Fruit fly (Drosophila melanogaster): Measurements from ENCODE around the gene CG5397.

The CG5397 gene

dm6 chr2L:1230691-1231090 is 9.1 kb upstream of the CG5397 start (continued):
- TF ChIP-seq lov (optimal IDR thresholded peaks at IDR 0.05) (no peak), lov (GFP tag; IDR thresholded peaks at IDR 0.05) (no peak), CG32767 (GFP tag; IDR thresholded peaks at IDR 0.05) (no peak), scrt (GFP tag; optimal IDR thresholded peaks at IDR 0.05) (peak; percentile 10), CG31441 (GFP tag; IDR thresholded peaks at IDR 0.05) (peak; percentile 37; the same call in 1 of the 2 replicates), prd (optimal IDR thresholded peaks at IDR 0.05) (no peak), prd (GFP tag; IDR thresholded peaks at IDR 0.05) (peak; percentile 47; the same call in 1 of the 3 replicates), bsh (GFP tag; optimal IDR thresholded peaks at IDR 0.05) (peak in 1 of 2 experiments; percentile 11), CG15514 (GFP tag; optimal IDR thresholded peaks at IDR 0.05) (peak; percentile 36), nmo (GFP tag; optimal IDR thresholded peaks at IDR 0.05) (peak; percentile 18)

- TF ChIP-seq cas (GFP tag; IDR thresholded peaks at IDR 0.05): no peak
- no peak for TF ChIP-seq az2 (GFP tag; optimal IDR thresholded peaks at IDR 0.05)
- no peak for TF ChIP-seq Rfx (GFP tag; IDR thresholded peaks at IDR 0.05)
- TF ChIP-seq CG4820 (GFP tag; optimal IDR thresholded peaks at IDR 0.05): no peak
- TF ChIP-seq CG8924 (tag; optimal IDR thresholded peaks at IDR 0.05): no peak
- no peak for TF ChIP-seq Nf-YA (GFP tag; IDR thresholded peaks at IDR 0.05)
- no peak for TF ChIP-seq Hr51 (GFP tag; optimal IDR thresholded peaks at IDR 0.05)
- no peak for TF ChIP-seq Blimp-1 (GFP tag; optimal IDR thresholded peaks at IDR 0.05)
- TF ChIP-seq sqz (GFP tag; optimal IDR thresholded peaks at IDR 0.05): no peak
These were observed 13.4 kb downstream of the CG5397 start for dm6 chr2L:1253235-1253634.

- TF ChIP-seq kni (GFP tag; optimal IDR thresholded peaks at IDR 0.05) (no peak), Kr (GFP tag; optimal IDR thresholded peaks at IDR 0.05) (no peak), Vsx1 (GFP tag; optimal IDR thresholded peaks at IDR 0.05) (no peak), sd (tag; optimal IDR thresholded peaks at IDR 0.05) (peak; percentile 86), CG11504 (tag; optimal IDR thresholded peaks at IDR 0.05) (peak; percentile 66), klu (GFP tag; IDR thresholded peaks at IDR 0.05) (no peak), nerfin-1 (tag; optimal IDR thresholded peaks at IDR 0.05) (peak; percentile 89), CG9932 (GFP tag; IDR thresholded peaks at IDR 0.05) (0 out of 2 replicates have a peak, but pooled peaks have one; percentile 10), Deaf1 (tag; optimal IDR thresholded peaks at IDR 0.05) (peak; percentile 79), scrt (GFP tag; optimal IDR thresholded peaks at IDR 0.05) (peak; percentile 36), crp (GFP tag; optimal IDR thresholded peaks at IDR 0.05) (peak in 1 of 2 experiments; percentile 3)
These were observed 16.2 kb downstream of the CG5397 start, which contains the start of gene robo3 for dm6 chr2L:1256039-1256438. robo3 (plus strand) TSS chr2L:1256417.

- TF ChIP-seq org-1 (GFP tag; optimal IDR thresholded peaks at IDR 0.05) (no peak), scrt (GFP tag; optimal IDR thresholded peaks at IDR 0.05) (peak; percentile 70), onecut (GFP tag; IDR thresholded peaks at IDR 0.05) (peak; percentile 68)
These were observed 22.8 kb downstream of the CG5397 start for dm6 chr2L:1262684-1263083.
